Fruit fly (Drosophila melanogaster) whole organism, prepupa: ENCODE results near the gene Pss.
A peak's percentile ranks its signal among the peaks of the same experiment; 100 is the strongest.

Source experiments
- Blimp-1 ChIP-seq: fragments of 200-800 bp; sonication (Bioruptor generic); optimal IDR thresholded peaks from 3 replicates; lab custom pipeline; 2017; ENCODE audit warnings: missing biosample characterization, missing genetic modification characterization, mild to moderate bottlenecking, moderate library complexity, missing genetic modification reagents
- CG10631 ChIP-seq: fragments of 200-800 bp; sonication (Bioruptor generic); optimal IDR thresholded peaks from 2 replicates; lab custom pipeline; 2016; ENCODE audit warnings: missing biosample characterization, missing genetic modification characterization
- CG11294 ChIP-seq: fragments of 200-800 bp; sonication (Bioruptor generic); IDR thresholded peaks from 2 replicates; pipeline ENCODE4 v1.3.6; 2022; ENCODE audit warnings: missing biosample characterization, missing genetic modification characterization
- CG11762 ChIP-seq: fragments of 200-800 bp; sonication (Bioruptor generic); optimal IDR thresholded peaks from 3 replicates; lab custom pipeline; 2016; ENCODE audit warnings: missing biosample characterization, missing genetic modification characterization; ENCODE audit not compliant: insufficient read depth
- CG11902 ChIP-seq: fragments of 200-800 bp; sonication (Bioruptor generic); optimal IDR thresholded peaks from 3 replicates; lab custom pipeline; 2016; ENCODE audit warnings: missing biosample characterization, missing genetic modification characterization
- CG1621 ChIP-seq: fragments of 200-800 bp; sonication (Bioruptor generic); optimal IDR thresholded peaks from 3 replicates; lab custom pipeline; 2018; ENCODE audit warnings: missing biosample characterization, mild to moderate bottlenecking, missing genetic modification characterization
- CG3919 ChIP-seq: fragments of 200-800 bp; sonication (Bioruptor generic); optimal IDR thresholded peaks from 3 replicates; lab custom pipeline; 2016; ENCODE audit warnings: missing biosample characterization, missing genetic modification characterization
- CG4318 ChIP-seq: fragments of 200-800 bp; sonication (Bioruptor generic); optimal IDR thresholded peaks from 3 replicates; lab custom pipeline; 2017; ENCODE audit warnings: missing biosample characterization, mild to moderate bottlenecking, missing genetic modification characterization
- CG6163 ChIP-seq: fragments of 200-800 bp; sonication (Bioruptor generic); IDR thresholded peaks from 3 replicates; pipeline ENCODE4 v1.3.6; 2022; ENCODE audit warnings: missing biosample characterization, missing genetic modification characterization
- CG6792 ChIP-seq: fragments of 200-800 bp; sonication (Bioruptor generic); optimal IDR thresholded peaks from 3 replicates; lab custom pipeline; 2016; ENCODE audit warnings: missing biosample characterization, missing genetic modification characterization
- CG6854 ChIP-seq: fragments of 200-800 bp; sonication (Bioruptor generic); optimal IDR thresholded peaks from 2 replicates; lab custom pipeline; 2017; ENCODE audit warnings: missing biosample characterization, mild to moderate bottlenecking, missing genetic modification characterization
- CG7368 ChIP-seq: fragments of 200-800 bp; sonication (Bioruptor generic); optimal IDR thresholded peaks from 3 replicates; lab custom pipeline; 2016; ENCODE audit warnings: missing biosample characterization, missing genetic modification characterization
- CG8319 ChIP-seq: fragments of 200-800 bp; sonication (Bioruptor generic); optimal IDR thresholded peaks from 3 replicates; lab custom pipeline; 2016; ENCODE audit warnings: missing biosample characterization, missing genetic modification characterization
- CG8632 ChIP-seq: fragments of 200-800 bp; sonication (Bioruptor generic); optimal IDR thresholded peaks from 3 replicates; lab custom pipeline; 2016; ENCODE audit warnings: missing biosample characterization, missing genetic modification characterization
- CG9139 ChIP-seq: fragments of 200-800 bp; sonication (Bioruptor generic); optimal IDR thresholded peaks from 3 replicates; lab custom pipeline; 2017; ENCODE audit warnings: missing biosample characterization, mild to moderate bottlenecking, missing genetic modification characterization
- Eip78C ChIP-seq: fragments of 200-800 bp; sonication (Bioruptor generic); peaks from one replicate; lab custom pipeline; 2016; ENCODE audit warnings: missing biosample characterization, missing genetic modification characterization
- Eip93F ChIP-seq: fragments of 200-800 bp; sonication (Bioruptor generic); optimal IDR thresholded peaks from 2 replicates; lab custom pipeline; 2016; ENCODE audit warnings: missing biosample characterization, mild to moderate bottlenecking, missing genetic modification characterization
- Gug ChIP-seq: fragments of 200-800 bp; sonication (Bioruptor generic); IDR thresholded peaks from 2 replicates; pipeline ENCODE4 v1.3.6; 2022; ENCODE audit warnings: missing biosample characterization, missing genetic modification characterization
- Hr38 ChIP-seq: sonication (Bioruptor generic); optimal IDR thresholded peaks from 2 replicates; lab custom pipeline; 2016; ENCODE audit warnings: missing biosample characterization, missing genetic modification characterization
- Lpt ChIP-seq: fragments of 200-800 bp; sonication (Bioruptor generic); optimal IDR thresholded peaks from 3 replicates; lab custom pipeline; 2016; ENCODE audit warnings: missing biosample characterization, missing genetic modification characterization
- Smox ChIP-seq: fragments of 200-800 bp; sonication (Bioruptor generic); optimal IDR thresholded peaks from 3 replicates; lab custom pipeline; 2016; ENCODE audit warnings: missing biosample characterization, missing genetic modification characterization
- Sox102F ChIP-seq: fragments of 200-800 bp; sonication (Bioruptor generic); optimal IDR thresholded peaks from 2 replicates; lab custom pipeline; 2016; ENCODE audit warnings: missing biosample characterization, mild to moderate bottlenecking, missing genetic modification characterization
- Sox15 ChIP-seq: fragments of 200-800 bp; sonication (Bioruptor generic); optimal IDR thresholded peaks from 3 replicates; lab custom pipeline; 2016; ENCODE audit warnings: missing biosample characterization, missing genetic modification characterization
- achi ChIP-seq: fragments of 200-800 bp; sonication (Bioruptor generic); optimal IDR thresholded peaks from 3 replicates; lab custom pipeline; 2016; ENCODE audit warnings: missing biosample characterization, missing genetic modification characterization
- acj6 ChIP-seq: fragments of 200-800 bp; sonication (Bioruptor generic); optimal IDR thresholded peaks from 3 replicates; lab custom pipeline; 2016; ENCODE audit warnings: missing biosample characterization, missing genetic modification characterization
- cyc ChIP-seq: fragments of 200-800 bp; sonication (Bioruptor generic); optimal IDR thresholded peaks from 3 replicates; lab custom pipeline; 2016; ENCODE audit warnings: missing biosample characterization, missing genetic modification characterization
- dac ChIP-seq: fragments of 200-800 bp; sonication (Bioruptor generic); optimal IDR thresholded peaks from 2 replicates; lab custom pipeline; 2017; ENCODE audit warnings: missing biosample characterization, mild to moderate bottlenecking, missing genetic modification characterization
- esn ChIP-seq: fragments of 200-800 bp; sonication (Bioruptor generic); optimal IDR thresholded peaks from 2 replicates; lab custom pipeline; 2016; ENCODE audit warnings: missing biosample characterization, mild to moderate bottlenecking, missing genetic modification characterization, moderate library complexity
- fd85E ChIP-seq: fragments of 200-800 bp; sonication (Bioruptor generic); optimal IDR thresholded peaks from 3 replicates; lab custom pipeline; 2016; ENCODE audit warnings: missing biosample characterization, missing genetic modification characterization
- fkh ChIP-seq: fragments of 200-800 bp; sonication (Bioruptor generic); optimal IDR thresholded peaks from 3 replicates; lab custom pipeline; 2017; ENCODE audit warnings: missing biosample characterization, mild to moderate bottlenecking, missing genetic modification characterization, moderate library complexity
- net ChIP-seq: fragments of 200-800 bp; sonication (Bioruptor generic); optimal IDR thresholded peaks from 3 replicates; lab custom pipeline; 2016; ENCODE audit warnings: missing biosample characterization, missing genetic modification characterization
- spab ChIP-seq: fragments of 200-800 bp; sonication (Bioruptor generic); optimal IDR thresholded peaks from 2 replicates; lab custom pipeline; 2017; ENCODE audit warnings: missing biosample characterization, mild to moderate bottlenecking, missing genetic modification characterization, missing genetic modification reagents
- ss ChIP-seq, 2 experiments: fragments of 200-800 bp; sonication (Bioruptor generic); optimal IDR thresholded peaks; 2 replicates in 1 of 2; 3 replicates in 1 of 2; lab custom pipeline; 2017 to 2018; ENCODE audit warnings: mild to moderate bottlenecking in 2 of 2, missing biosample characterization in 2 of 2, missing genetic modification characterization in 2 of 2, moderate library complexity in 1 of 2
- svp ChIP-seq: fragments of 200-800 bp; sonication (Bioruptor generic); peaks from one replicate; lab custom pipeline; 2016; ENCODE audit warnings: missing biosample characterization, missing genetic modification characterization
- topi ChIP-seq: fragments of 200-800 bp; sonication (Bioruptor generic); optimal IDR thresholded peaks from 3 replicates; lab custom pipeline; 2016; ENCODE audit warnings: missing biosample characterization, missing genetic modification characterization
- vri ChIP-seq: fragments of 200-800 bp; sonication (Bioruptor generic); optimal IDR thresholded peaks from 3 replicates; lab custom pipeline; 2016; ENCODE audit warnings: missing biosample characterization, mild to moderate bottlenecking, missing genetic modification characterization

The Pss gene

DNA sequence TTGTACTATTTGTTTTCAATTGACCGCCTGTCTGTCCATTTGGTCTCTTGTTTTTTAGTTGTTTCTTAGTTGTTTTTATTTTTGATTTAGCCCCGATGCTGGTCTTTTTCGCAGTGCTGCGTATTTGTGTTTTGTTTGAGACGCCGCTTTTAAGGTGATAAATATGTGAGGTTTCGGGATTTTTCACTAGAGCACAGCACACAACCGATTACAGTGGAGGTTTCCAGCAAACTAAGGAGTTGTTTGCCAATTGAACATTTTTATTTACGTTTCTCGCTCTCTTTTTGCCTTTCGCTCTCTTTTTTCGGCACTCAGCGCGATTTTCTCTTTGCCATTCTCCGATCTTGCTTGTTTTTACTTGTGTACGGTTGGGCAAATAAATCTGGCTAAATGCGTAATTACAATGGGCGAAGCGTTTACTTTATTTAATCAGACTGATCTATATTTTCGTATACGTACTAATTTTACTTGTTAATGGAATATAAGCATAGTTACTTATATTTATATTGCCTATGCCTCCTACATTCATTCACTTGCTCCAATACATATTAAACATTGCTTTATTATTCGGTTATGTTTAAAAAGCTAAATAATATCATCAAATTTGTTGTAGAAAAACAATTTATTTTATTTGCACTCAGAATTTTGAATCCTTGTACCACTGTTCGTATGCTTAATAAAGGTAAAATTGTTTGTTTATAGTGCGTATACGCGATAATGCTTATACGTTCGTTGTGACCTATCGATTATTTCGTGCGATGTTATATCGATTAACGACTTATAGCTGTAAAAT is 14.4 kb upstream of the Pss start, which contains the start of gene Rcd2 (continued):
- TF ChIP-seq CG11762 (GFP tag; lab: Kevin White, UChicago): peak; percentile 49
- TF ChIP-seq CG4318 (GFP tag; lab: Kevin White, UChicago): peak; percentile 65
- TF ChIP-seq Gug (GFP tag; lab: Robert Waterston, UW): peak; percentile 75
- TF ChIP-seq CG6163 (GFP tag; lab: Robert Waterston, UW): peak; percentile 75; the same call in 2 of the 3 replicates
- peak; percentile 66 for TF ChIP-seq CG6792
- TF ChIP-seq vri (GFP tag; lab: Kevin White, UChicago): peak; percentile 69
- peak; percentile 77 for TF ChIP-seq Smox
- TF ChIP-seq Eip78C (GFP tag; lab: Kevin White, UChicago): peak; percentile 93
- TF ChIP-seq Hr38 (GFP tag; lab: Kevin White, UChicago): no peak
- TF ChIP-seq CG6854 (GFP tag; lab: Kevin White, UChicago): peak; percentile 6
- TF ChIP-seq esn (GFP tag; lab: Kevin White, UChicago): peak; percentile 83
- TF ChIP-seq CG1621: peak; percentile 74
- peak; percentile 62 for TF ChIP-seq CG9139 (GFP tag; lab: Kevin White, UChicago)
- TF ChIP-seq fkh (GFP tag; lab: Kevin White, UChicago): peak; percentile 94
- peak; percentile 85 for TF ChIP-seq CG8632 (GFP tag; lab: Kevin White, UChicago)
- TF ChIP-seq Sox102F (GFP tag; lab: Kevin White, UChicago): peak; percentile 87
- peak; percentile 85 for TF ChIP-seq achi
- peak; percentile 87 for TF ChIP-seq net
- peak; percentile 64 for TF ChIP-seq fd85E (GFP tag; lab: Kevin White, UChicago)
- TF ChIP-seq Blimp-1 (GFP tag; lab: Kevin White, UChicago): peak; percentile 49
- TF ChIP-seq CG11902 (GFP tag; lab: Kevin White, UChicago): peak; percentile 31
- TF ChIP-seq dac (GFP tag; lab: Kevin White, UChicago): no peak
- TF ChIP-seq topi (GFP tag; lab: Kevin White, UChicago): peak; percentile 85
- peak; percentile 62 for TF ChIP-seq Lpt
- TF ChIP-seq CG7368 (GFP tag; lab: Kevin White, UChicago): peak; percentile 55
- TF ChIP-seq acj6 (GFP tag; lab: Kevin White, UChicago): peak; percentile 79
- TF ChIP-seq ss (GFP tag; optimal IDR thresholded peaks at IDR 0.05; lab: Kevin White, UChicago): peak; percentile 52 to 82
- TF ChIP-seq svp (GFP tag; lab: Kevin White, UChicago): peak; percentile 94
- TF ChIP-seq spab (GFP tag; lab: Kevin White, UChicago): peak; percentile 53
- peak; percentile 26 for TF ChIP-seq Sox15
- peak; percentile 83 for TF ChIP-seq CG3919 (GFP tag; lab: Kevin White, UChicago)
- TF ChIP-seq CG11294 (GFP tag; lab: Robert Waterston, UW): peak; percentile 51

dm6 chr3L:20539116-20539990 is 13.4 kb upstream of the Pss start:
- TF ChIP-seq CG10631 (GFP tag; lab: Kevin White, UChicago) (no peak), CG8319 (GFP tag; lab: Kevin White, UChicago) (no peak), vri (GFP tag; lab: Kevin White, UChicago) (peak; percentile 100), esn (GFP tag; lab: Kevin White, UChicago) (peak; percentile 4), Eip93F (peak; percentile 41), cyc (no peak)
